Worm (Caenorhabditis elegans) whole organism, L1 larva: Measurements from ENCODE around the gene srz-20.

Experiments used
- C04F5.9 ChIP-seq: sonication (generic microtip); optimal IDR thresholded peaks from 2 replicates; lab custom pipeline; 2016; ENCODE audit warnings: missing genetic modification characterization, missing compliant biosample characterization
- C16A3.4 ChIP-seq: fragments of 150-350 bp; optimal IDR thresholded peaks from 2 replicates; lab custom pipeline; 2014; ENCODE audit warnings: missing biosample characterization, missing genetic modification characterization
- alr-1 ChIP-seq: fragments of 200-800 bp; sonication (Bioruptor generic); optimal IDR thresholded peaks from 2 replicates; lab custom pipeline; 2018; ENCODE audit warnings: borderline replicate concordance, mild to moderate bottlenecking, missing genetic modification characterization, missing compliant biosample characterization
- aly-2 ChIP-seq: fragments of 150-350 bp; optimal IDR thresholded peaks from 2 replicates; lab custom pipeline; 2014; ENCODE audit warnings: missing biosample characterization, missing genetic modification characterization
- blmp-1 ChIP-seq: fragments of 150-350 bp; optimal IDR thresholded peaks from 2 replicates; lab custom pipeline; 2014; ENCODE audit warnings: missing biosample characterization, missing genetic modification characterization
- ceh-63 ChIP-seq: fragments of 200-800 bp; sonication (Bioruptor generic); optimal IDR thresholded peaks from 2 replicates; lab custom pipeline; 2018; ENCODE audit warnings: mild to moderate bottlenecking, missing genetic modification characterization, missing compliant biosample characterization
- ces-1 ChIP-seq: fragments of 150-350 bp; optimal IDR thresholded peaks from 2 replicates; lab custom pipeline; 2014; ENCODE audit warnings: missing biosample characterization, missing genetic modification reagents, missing genetic modification characterization
- efl-1 ChIP-seq, 4 experiments: fragments of 150-350 bp; optimal IDR thresholded peaks in 3 of 4; peaks in 1 of 4; 1 replicate in 1 of 4; 2 replicates in 3 of 4; lab custom pipeline; 2014; ENCODE audit warnings: missing biosample characterization in 2 of 4, missing genetic modification characterization in 2 of 4, missing genetic modification reagents in 2 of 4
- elt-2 ChIP-seq: sonication (generic microtip); optimal IDR thresholded peaks from 2 replicates; lab custom pipeline; 2016; ENCODE audit warnings: missing genetic modification characterization, mild to moderate bottlenecking, inconsistent platforms, missing compliant biosample characterization, missing genetic modification reagents
- elt-3 ChIP-seq, 6 experiments: fragments of 150-350 bp in 1 of 6; sonication (generic microtip); optimal IDR thresholded peaks; 2 replicates each; lab custom pipeline; 2017 to 2018; ENCODE audit warnings: missing biosample characterization in 6 of 6, missing genetic modification characterization in 6 of 6, inconsistent platforms in 1 of 6
- fkh-4 ChIP-seq: sonication (generic microtip); optimal IDR thresholded peaks from 2 replicates; lab custom pipeline; 2016; ENCODE audit warnings: missing compliant biosample characterization, missing genetic modification characterization, borderline replicate concordance
- fkh-8 ChIP-seq: sonication (generic microtip); optimal IDR thresholded peaks from 2 replicates; lab custom pipeline; 2016; ENCODE audit warnings: mild to moderate bottlenecking, missing genetic modification characterization, missing compliant biosample characterization
- grh-1 ChIP-seq: fragments of 200-800 bp; sonication (Bioruptor generic); IDR thresholded peaks from 2 replicates; pipeline ENCODE4 v1.3.6; 2022; ENCODE audit warnings: missing genetic modification reagents, missing genetic modification characterization, missing compliant biosample characterization
- isw-1 ChIP-seq: fragments of 200-800 bp; sonication (Bioruptor generic); IDR thresholded peaks from 2 replicates; pipeline ENCODE4 v1.3.6; 2022; ENCODE audit warnings: missing genetic modification characterization, missing compliant biosample characterization
- lin-14 ChIP-seq: fragments of 200-800 bp; sonication (Bioruptor generic); optimal IDR thresholded peaks from 2 replicates; lab custom pipeline; 2018; ENCODE audit warnings: mild to moderate bottlenecking, missing genetic modification characterization, moderate library complexity, missing compliant biosample characterization
- lin-35 ChIP-seq, 2 experiments: fragments of 150-350 bp; optimal IDR thresholded peaks; 2 replicates each; lab custom pipeline; 2014; ENCODE audit warnings: missing biosample characterization in 2 of 2, missing genetic modification characterization in 2 of 2, missing genetic modification reagents in 2 of 2
- lin-39 ChIP-seq: fragments of 150-350 bp; optimal IDR thresholded peaks from 2 replicates; lab custom pipeline; 2014; ENCODE audit warnings: missing biosample characterization, missing genetic modification reagents, missing genetic modification characterization
- lsy-2 ChIP-seq, 2 experiments: fragments of 150-350 bp; optimal IDR thresholded peaks; 2 replicates each; lab custom pipeline; 2014; ENCODE audit warnings: missing biosample characterization in 2 of 2, missing genetic modification characterization in 2 of 2
- mab-9 ChIP-seq: fragments of 200-800 bp; sonication (Bioruptor generic); IDR thresholded peaks from 2 replicates; pipeline ENCODE4 v1.3.6; 2022; ENCODE audit warnings: missing genetic modification reagents, missing genetic modification characterization, missing compliant biosample characterization
- mef-2 ChIP-seq: fragments of 150-350 bp; optimal IDR thresholded peaks from 2 replicates; lab custom pipeline; 2014; ENCODE audit warnings: missing biosample characterization, missing genetic modification characterization
- nhr-11 ChIP-seq: fragments of 150-350 bp; optimal IDR thresholded peaks from 2 replicates; lab custom pipeline; 2014; ENCODE audit warnings: missing biosample characterization, missing genetic modification characterization
- nhr-12 ChIP-seq: sonication (generic microtip); optimal IDR thresholded peaks from 2 replicates; lab custom pipeline; 2017; ENCODE audit warnings: missing biosample characterization, missing genetic modification characterization
- nhr-19 ChIP-seq: fragments of 200-800 bp; sonication (Bioruptor generic); conservative IDR thresholded peaks from 2 replicates; pipeline ENCODE4 v1.3.6; 2022; ENCODE audit warnings: missing genetic modification characterization, missing compliant biosample characterization
- nhr-20 ChIP-seq: sonication (generic microtip); optimal IDR thresholded peaks from 2 replicates; lab custom pipeline; 2016; ENCODE audit warnings: mild to moderate bottlenecking, missing genetic modification characterization, missing compliant biosample characterization
- nhr-28 ChIP-seq: fragments of 150-350 bp; optimal IDR thresholded peaks from 2 replicates; lab custom pipeline; 2014; ENCODE audit warnings: missing biosample characterization, missing genetic modification characterization
- nhr-71 ChIP-seq: sonication (generic microtip); optimal IDR thresholded peaks from 2 replicates; lab custom pipeline; 2016; ENCODE audit warnings: mild to moderate bottlenecking, missing genetic modification characterization, moderate library complexity, missing compliant biosample characterization
- nhr-76 ChIP-seq: sonication (generic microtip); optimal IDR thresholded peaks from 2 replicates; lab custom pipeline; 2017; ENCODE audit warnings: missing biosample characterization, missing genetic modification characterization
- nhr-85 ChIP-seq: sonication (generic microtip); peaks from one replicate; lab custom pipeline; 2016; ENCODE audit warnings: missing genetic modification characterization, inconsistent platforms, missing compliant biosample characterization
- pax-3 ChIP-seq: fragments of 200-800 bp; sonication (Bioruptor generic); optimal IDR thresholded peaks from 2 replicates; lab custom pipeline; 2018; ENCODE audit warnings: mild to moderate bottlenecking, missing genetic modification characterization, moderate library complexity, missing compliant biosample characterization
- rnt-1 ChIP-seq: sonication (generic microtip); optimal IDR thresholded peaks from 2 replicates; lab custom pipeline; 2016; ENCODE audit warnings: mild to moderate bottlenecking, missing genetic modification characterization, moderate library complexity, missing compliant biosample characterization
- snpc-4 ChIP-seq: fragments of 150-350 bp; optimal IDR thresholded peaks from 2 replicates; lab custom pipeline; 2014; ENCODE audit warnings: missing biosample characterization, missing genetic modification characterization
- snu-23 ChIP-seq: sonication (generic microtip); optimal IDR thresholded peaks from 2 replicates; lab custom pipeline; 2016; ENCODE audit warnings: missing genetic modification characterization, missing compliant biosample characterization
- sptf-1 ChIP-seq: fragments of 150-350 bp; optimal IDR thresholded peaks from 2 replicates; lab custom pipeline; 2014; ENCODE audit warnings: missing biosample characterization, missing genetic modification characterization
- swsn-7 ChIP-seq: sonication (generic microtip); optimal IDR thresholded peaks from 2 replicates; lab custom pipeline; 2016; ENCODE audit warnings: missing genetic modification characterization, missing compliant biosample characterization
- tlp-1 ChIP-seq: fragments of 150-350 bp; optimal IDR thresholded peaks from 2 replicates; lab custom pipeline; 2014; ENCODE audit warnings: missing biosample characterization, missing genetic modification characterization
- unc-62 ChIP-seq: fragments of 150-350 bp; optimal IDR thresholded peaks from 2 replicates; lab custom pipeline; 2014; ENCODE audit warnings: missing biosample characterization, missing genetic modification reagents, missing genetic modification characterization
- zip-4 ChIP-seq: fragments of 200-800 bp; sonication (Bioruptor generic); optimal IDR thresholded peaks from 2 replicates; lab custom pipeline; 2018; ENCODE audit warnings: mild to moderate bottlenecking, missing genetic modification characterization, moderate library complexity, missing compliant biosample characterization

The srz-20 gene

DNA sequence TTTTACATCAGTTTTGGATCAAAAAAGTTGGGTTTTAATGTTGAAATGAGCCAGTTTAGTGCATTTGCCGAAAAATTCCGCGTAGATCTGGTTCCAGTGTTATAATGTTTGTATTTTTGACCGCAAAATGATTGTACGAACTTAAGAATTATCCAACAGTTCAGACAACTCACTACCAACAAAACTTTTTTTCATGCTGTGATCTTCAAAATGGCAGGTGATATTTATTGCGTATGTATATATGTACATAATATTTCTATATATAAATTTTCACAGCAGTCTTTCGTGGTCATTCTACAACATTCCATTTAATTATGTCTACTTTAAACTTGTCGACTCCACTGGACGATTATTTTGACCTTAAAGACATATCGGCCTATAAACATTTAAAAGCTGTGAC lies at the start of gene srz-20:
Gene srz-20, plus strand, starts transcription at position 301 of the 400 bp plus-strand sequence.
- TF ChIP-seq nhr-11 (tag; lab: Kevin White, UChicago) (no peak), blmp-1 (tag; lab: Kevin White, UChicago) (no peak), lsy-2 (tag; optimal IDR thresholded peaks at IDR 0.05; lab: Kevin White, UChicago) (no peak), nhr-71 (tag; lab: Kevin White, UChicago) (no peak), zip-4 (GFP tag; lab: Kevin White, UChicago) (no peak), ces-1 (GFP tag; lab: Kevin White, UChicago) (no peak), rnt-1 (no peak), nhr-28 (no peak), ceh-63 (GFP tag; lab: Kevin White, UChicago) (no peak), lin-39 (tag; lab: Kevin White, UChicago) (no peak), fkh-8 (tag; lab: Kevin White, UChicago) (no peak), fkh-4 (tag; lab: Kevin White, UChicago) (no peak), nhr-12 (tag; lab: Kevin White, UChicago) (no peak), alr-1 (no peak), nhr-85 (no peak), sptf-1 (tag; lab: Kevin White, UChicago) (no peak)
- TF ChIP-seq, all 84 proteins: peak for 0

DNA sequence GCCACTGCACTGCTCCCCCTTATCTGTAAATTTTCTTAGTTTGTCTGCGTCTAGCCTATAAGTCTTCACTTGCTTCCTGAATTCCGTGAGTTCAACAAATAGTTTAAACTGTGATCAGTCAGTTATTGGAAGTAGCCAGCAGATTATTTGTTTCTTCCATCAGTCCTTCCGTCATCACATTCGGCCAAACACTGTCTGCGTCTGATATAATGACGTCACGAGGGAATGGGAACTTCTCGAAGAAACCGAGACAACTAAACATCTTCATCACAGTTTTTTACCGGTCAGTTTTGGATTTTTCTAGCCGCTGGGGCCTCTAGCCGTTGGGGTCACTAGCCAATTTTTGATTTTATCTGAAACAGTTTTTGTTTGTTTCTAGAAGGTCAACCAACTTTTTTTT lies 49.4 kb upstream of the srz-20 start:
- TF ChIP-seq lin-14 (GFP tag; lab: Kevin White, UChicago) (peak; percentile 16), nhr-20 (tag; lab: Kevin White, UChicago) (peak; percentile 19), grh-1 (GFP tag; lab: Robert Waterston, UW) (no peak), blmp-1 (tag; lab: Kevin White, UChicago) (peak; percentile 71), nhr-71 (tag; lab: Kevin White, UChicago) (peak; percentile 18), elt-2 (tag; lab: Kevin White, UChicago) (peak; percentile 21), efl-1 (optimal IDR thresholded peaks at IDR 0.05; lab: Kevin White, UChicago) (no peak), efl-1 (GFP tag; optimal IDR thresholded peaks at IDR 0.05 in 1 of 2; lab: Kevin White, UChicago) (peak in 1 of 2 experiments; percentile 68), lin-35 (GFP tag; optimal IDR thresholded peaks at IDR 0.05; lab: Kevin White, UChicago) (peak in 1 of 2 experiments; percentile 50), nhr-76 (tag; lab: Kevin White, UChicago) (no peak), nhr-85 (peak; percentile 80), elt-3 (tag; optimal IDR thresholded peaks at IDR 0.05; lab: Kevin White, UChicago) (peak in 1 of 6 experiments; percentile 55), mef-2 (tag; lab: Kevin White, UChicago) (no peak), snu-23 (peak; percentile 30), swsn-7 (tag; lab: Kevin White, UChicago) (no peak)

DNA sequence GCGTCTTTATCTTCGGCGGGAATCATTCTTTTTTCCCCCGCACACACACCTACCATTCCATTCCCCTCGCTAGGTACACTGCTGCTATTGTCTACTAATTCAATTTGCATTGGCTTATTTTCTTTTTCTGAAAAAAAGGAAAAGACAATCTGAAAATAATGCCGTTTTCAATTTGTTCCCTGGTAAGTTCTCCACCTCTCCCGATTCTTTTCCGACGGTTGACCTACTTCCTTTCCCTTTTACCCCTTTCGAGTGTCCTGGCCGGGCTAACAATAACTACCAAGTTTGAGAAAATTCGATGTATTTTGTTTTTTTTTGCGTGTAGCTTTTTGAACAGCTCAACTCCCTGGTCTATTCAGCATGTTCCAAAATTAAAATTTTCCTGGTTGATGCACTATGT lies 48.1 kb upstream of the srz-20 start, which contains the start of gene F37C4.4:
Gene F37C4.4, plus strand, starts transcription at position 58 of the 400 bp plus-strand sequence.
- peak; percentile 82 for TF ChIP-seq blmp-1 (tag; lab: Kevin White, UChicago)
- no peak for TF ChIP-seq snpc-4
- TF ChIP-seq efl-1 (optimal IDR thresholded peaks at IDR 0.05; lab: Kevin White, UChicago), result no peak
- peak in 1 of 2 experiments; percentile 83 for TF ChIP-seq efl-1 (GFP tag; optimal IDR thresholded peaks at IDR 0.05 in 1 of 2; lab: Kevin White, UChicago)
- no peak for TF ChIP-seq pax-3 (tag; lab: Kevin White, UChicago)
- no peak for TF ChIP-seq C04F5.9 (tag; lab: Kevin White, UChicago)
- TF ChIP-seq nhr-19, result no peak
- TF ChIP-seq, all 84 proteins: peak for 2

DNA sequence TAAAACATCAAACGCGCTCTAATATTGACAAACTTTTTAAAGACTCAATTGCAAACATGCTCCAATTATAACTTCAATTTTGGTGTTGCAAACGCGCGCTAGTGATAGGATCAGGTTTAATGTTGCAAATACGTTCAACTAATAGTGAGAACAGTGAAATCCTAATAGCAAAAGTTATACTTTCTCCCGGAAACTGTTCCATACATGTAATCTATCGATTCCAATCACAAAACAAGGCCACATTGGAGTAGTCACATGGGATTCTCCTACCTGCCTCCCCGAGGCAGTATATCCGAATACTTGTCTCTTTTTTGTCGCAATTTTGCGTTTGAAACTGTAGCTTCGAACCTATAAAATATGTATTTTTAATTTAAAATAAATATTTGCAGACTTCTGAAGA lies 45.5 kb upstream of the srz-20 start:
- TF ChIP-seq elt-2 (tag; lab: Kevin White, UChicago) (no peak), isw-1 (GFP tag; lab: Robert Waterston, UW) (no peak), nhr-85 (peak; percentile 46), fkh-4 (tag; lab: Kevin White, UChicago) (no peak), C16A3.4 (tag; lab: Kevin White, UChicago) (no peak), elt-3 (tag; optimal IDR thresholded peaks at IDR 0.05; lab: Kevin White, UChicago) (no peak), unc-62 (no peak), tlp-1 (no peak), mab-9 (no peak), aly-2 (no peak), blmp-1 (tag; lab: Kevin White, UChicago) (peak; percentile 93)
